Worm (Caenorhabditis elegans) whole organism, L3 larva: Measurements from ENCODE around the gene W06D12.6.
A peak's percentile ranks its signal among the peaks of the same experiment; 100 is the strongest.

ENCODE experiments used
- R02D3.7 ChIP-seq: fragments of 150-350 bp; optimal IDR thresholded peaks from 2 replicates; lab custom pipeline; 2014; ENCODE audit warnings: missing biosample characterization, missing genetic modification characterization
- ZK546.5 ChIP-seq: sonication (generic microtip); optimal IDR thresholded peaks from 2 replicates; lab custom pipeline; 2017; ENCODE audit warnings: missing biosample characterization, missing genetic modification characterization
- aly-2 ChIP-seq: fragments of 150-350 bp; optimal IDR thresholded peaks from 2 replicates; lab custom pipeline; 2014; ENCODE audit warnings: missing biosample characterization, missing genetic modification characterization
- ceh-28 ChIP-seq: fragments of 150-350 bp; optimal IDR thresholded peaks from 2 replicates; lab custom pipeline; 2014; ENCODE audit warnings: missing biosample characterization, missing genetic modification reagents, missing genetic modification characterization
- ceh-9 ChIP-seq: sonication (generic microtip); optimal IDR thresholded peaks from 2 replicates; lab custom pipeline; 2018; ENCODE audit warnings: missing biosample characterization, missing genetic modification characterization
- daf-12 ChIP-seq: fragments of 150-350 bp; optimal IDR thresholded peaks from 2 replicates; lab custom pipeline; 2014; ENCODE audit warnings: missing biosample characterization, missing genetic modification reagents, missing genetic modification characterization
- egl-27 ChIP-seq: sonication (generic microtip); optimal IDR thresholded peaks from 4 replicates; lab custom pipeline; 2017; ENCODE audit warnings: missing biosample characterization, missing genetic modification reagents, missing genetic modification characterization
- egl-5 ChIP-seq: fragments of 150-350 bp; optimal IDR thresholded peaks from 2 replicates; lab custom pipeline; 2017; ENCODE audit warnings: missing biosample characterization, missing genetic modification reagents, missing genetic modification characterization, inconsistent platforms
- elt-1 ChIP-seq: fragments of 150-350 bp; optimal IDR thresholded peaks from 2 replicates; lab custom pipeline; 2014; ENCODE audit warnings: missing biosample characterization, missing genetic modification characterization
- elt-2 ChIP-seq: sonication (generic microtip); optimal IDR thresholded peaks from 2 replicates; lab custom pipeline; 2016; ENCODE audit warnings: missing genetic modification reagents, mild to moderate bottlenecking, missing genetic modification characterization, missing compliant biosample characterization
- fkh-10 ChIP-seq: sonication (generic microtip); optimal IDR thresholded peaks from 2 replicates; lab custom pipeline; 2017; ENCODE audit warnings: missing biosample characterization, missing genetic modification reagents, missing genetic modification characterization
- fos-1 ChIP-seq: fragments of 150-350 bp; optimal IDR thresholded peaks from 2 replicates; lab custom pipeline; 2014; ENCODE audit warnings: missing biosample characterization, missing genetic modification characterization
- hmg-11 ChIP-seq: sonication (generic microtip); optimal IDR thresholded peaks from 2 replicates; lab custom pipeline; 2016; ENCODE audit warnings: missing genetic modification characterization, missing compliant biosample characterization
- jun-1 ChIP-seq: fragments of 150-350 bp; optimal IDR thresholded peaks from 2 replicates; lab custom pipeline; 2014; ENCODE audit warnings: missing biosample characterization, missing genetic modification reagents, missing genetic modification characterization
- lin-15B ChIP-seq: fragments of 150-350 bp; optimal IDR thresholded peaks from 2 replicates; lab custom pipeline; 2014; ENCODE audit warnings: missing biosample characterization, missing genetic modification characterization
- lin-39 ChIP-seq: fragments of 150-350 bp; optimal IDR thresholded peaks from 2 replicates; lab custom pipeline; 2018; ENCODE audit warnings: missing biosample characterization, missing genetic modification reagents, missing genetic modification characterization
- lsy-12 ChIP-seq: sonication (generic microtip); optimal IDR thresholded peaks from 2 replicates; lab custom pipeline; 2016; ENCODE audit warnings: mild to moderate bottlenecking, missing genetic modification characterization, missing compliant biosample characterization
- mml-1 ChIP-seq: fragments of 150-350 bp; sonication (generic microtip); optimal IDR thresholded peaks from 3 replicates; lab custom pipeline; 2014; ENCODE audit warnings: missing biosample characterization, missing genetic modification characterization
- nhr-11 ChIP-seq: fragments of 150-350 bp; optimal IDR thresholded peaks from 2 replicates; lab custom pipeline; 2014; ENCODE audit warnings: missing biosample characterization, missing genetic modification characterization
- nhr-237 ChIP-seq: fragments of 150-350 bp; optimal IDR thresholded peaks from 2 replicates; lab custom pipeline; 2014; ENCODE audit warnings: missing biosample characterization, missing genetic modification characterization
- nhr-25 ChIP-seq: sonication (generic microtip); optimal IDR thresholded peaks from 2 replicates; lab custom pipeline; 2017; ENCODE audit warnings: missing biosample characterization, missing genetic modification characterization
- nhr-28 ChIP-seq: fragments of 150-350 bp; optimal IDR thresholded peaks from 2 replicates; lab custom pipeline; 2014; ENCODE audit warnings: missing biosample characterization, missing genetic modification characterization
- nhr-43 ChIP-seq: sonication (generic microtip); optimal IDR thresholded peaks from 2 replicates; lab custom pipeline; 2016; ENCODE audit warnings: mild to moderate bottlenecking, missing genetic modification characterization, missing compliant biosample characterization; ENCODE audit not compliant: poor library complexity, severe bottlenecking
- nhr-67 ChIP-seq: fragments of 150-350 bp; optimal IDR thresholded peaks from 2 replicates; lab custom pipeline; 2014; ENCODE audit warnings: missing biosample characterization, missing genetic modification characterization
- nhr-76 ChIP-seq: fragments of 150-350 bp; sonication (generic microtip); optimal IDR thresholded peaks from 5 replicates; lab custom pipeline; 2014; ENCODE audit warnings: missing biosample characterization, missing genetic modification characterization
- pha-4 ChIP-seq: fragments of 150-350 bp; optimal IDR thresholded peaks from 2 replicates; lab custom pipeline; 2014; ENCODE audit warnings: missing biosample characterization, missing genetic modification reagents, missing genetic modification characterization
- pqm-1 ChIP-seq: fragments of 150-350 bp; optimal IDR thresholded peaks from 2 replicates; lab custom pipeline; 2017; ENCODE audit warnings: missing biosample characterization, missing genetic modification characterization, inconsistent platforms
- sea-2 ChIP-seq: fragments of 150-350 bp; sonication (generic microtip); optimal IDR thresholded peaks from 4 replicates; lab custom pipeline; 2014; ENCODE audit warnings: missing biosample characterization, missing genetic modification reagents, missing genetic modification characterization
- skn-1 ChIP-seq: fragments of 150-350 bp; optimal IDR thresholded peaks from 2 replicates; lab custom pipeline; 2014; ENCODE audit warnings: missing biosample characterization, missing genetic modification characterization
- snpc-4 ChIP-seq: fragments of 150-350 bp; optimal IDR thresholded peaks from 2 replicates; lab custom pipeline; 2014; ENCODE audit warnings: missing biosample characterization, missing genetic modification characterization
- tbx-2 ChIP-seq: sonication (generic microtip); optimal IDR thresholded peaks from 2 replicates; lab custom pipeline; 2016; ENCODE audit warnings: mild to moderate bottlenecking, missing genetic modification characterization, missing compliant biosample characterization
- unc-62 ChIP-seq: fragments of 150-350 bp; sonication (generic microtip); optimal IDR thresholded peaks from 4 replicates; lab custom pipeline; 2014; ENCODE audit warnings: missing biosample characterization, missing genetic modification reagents, missing genetic modification characterization
- zag-1 ChIP-seq: fragments of 150-350 bp; optimal IDR thresholded peaks from 2 replicates; lab custom pipeline; 2014; ENCODE audit warnings: missing biosample characterization, missing genetic modification characterization
- ztf-11 ChIP-seq: fragments of 150-350 bp; optimal IDR thresholded peaks from 2 replicates; lab custom pipeline; 2014; ENCODE audit warnings: missing biosample characterization, missing genetic modification characterization
- ztf-4 ChIP-seq: fragments of 150-350 bp; optimal IDR thresholded peaks from 2 replicates; lab custom pipeline; 2014; ENCODE audit warnings: missing biosample characterization, missing genetic modification characterization

W06D12.6 gene

DNA sequence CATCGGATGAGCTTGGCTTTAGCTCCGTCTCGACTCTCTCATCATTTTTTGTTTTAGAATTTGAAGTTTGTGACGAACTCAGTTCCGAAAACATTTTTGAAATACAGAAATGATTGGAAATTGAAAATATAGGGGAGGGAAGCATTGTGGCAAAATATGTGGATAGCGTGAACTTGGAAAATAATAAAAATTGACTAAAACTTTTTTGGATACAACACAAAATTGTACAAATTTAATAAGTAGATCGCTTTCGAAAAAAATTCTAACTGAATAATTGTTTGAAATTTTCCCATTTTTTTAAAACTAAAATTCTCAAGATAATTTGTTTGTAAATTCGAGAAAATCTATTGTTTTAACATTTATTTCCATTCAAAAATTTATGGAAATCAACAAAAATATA is 22.2 kb upstream of the W06D12.6 start, which contains the start of gene F59A1.15:
F59A1.15 (minus strand) TSS at position 101 of the 400 bp plus-strand sequence.
- TF ChIP-seq nhr-28 (no peak), jun-1 (tag; lab: Kevin White, UChicago) (no peak), nhr-43 (no peak), R02D3.7 (tag; lab: Kevin White, UChicago) (no peak), egl-5 (tag; lab: Kevin White, UChicago) (no peak), daf-12 (tag; lab: Kevin White, UChicago) (no peak), elt-1 (tag; lab: Kevin White, UChicago) (no peak), fkh-10 (GFP tag; lab: Kevin White, UChicago) (no peak), ZK546.5 (no peak), nhr-25 (tag; lab: Kevin White, UChicago) (no peak), skn-1 (tag; lab: Kevin White, UChicago) (no peak), aly-2 (tag; lab: Kevin White, UChicago) (no peak), ceh-28 (tag; lab: Kevin White, UChicago) (no peak), pha-4 (tag; lab: Kevin White, UChicago) (no peak), tbx-2 (tag; lab: Kevin White, UChicago) (no peak)

ce11 chrV:17684857-17685256 is 21.1 kb upstream of the W06D12.6 start, which contains the start of the genes F59A1.16 and F59A1.6:
Gene F59A1.16 (minus strand): TSS chrV:17684957.
Gene F59A1.6 (plus strand): TSS chrV:17685141.
- no peak for TF ChIP-seq ceh-28 (tag; lab: Kevin White, UChicago)
- no peak for TF ChIP-seq lin-39 (tag; lab: Kevin White, UChicago)
- TF ChIP-seq skn-1 (tag; lab: Kevin White, UChicago): no peak
- no peak for TF ChIP-seq pqm-1 (tag; lab: Kevin White, UChicago)
- TF ChIP-seq nhr-237 (tag; lab: Kevin White, UChicago): no peak
- no peak for TF ChIP-seq elt-1 (tag; lab: Kevin White, UChicago)
- no peak for TF ChIP-seq snpc-4 (tag; lab: Kevin White, UChicago)
- no peak for TF ChIP-seq hmg-11 (tag; lab: Kevin White, UChicago)
- TF ChIP-seq, all 47 proteins: peak for 0

- TF ChIP-seq elt-1 (tag; lab: Kevin White, UChicago) (no peak), R02D3.7 (tag; lab: Kevin White, UChicago) (no peak), ceh-9 (tag; lab: Kevin White, UChicago) (no peak), pqm-1 (tag; lab: Kevin White, UChicago) (no peak), egl-27 (tag; lab: Kevin White, UChicago) (no peak), zag-1 (no peak), lin-15B (tag; lab: Kevin White, UChicago) (no peak)
Observed at ce11 chrV:17686852-17687251, 19.1 kb upstream of the W06D12.6 start, which contains the start of gene F59A1.18. Gene F59A1.18 (minus strand): TSS chrV:17686952.

ce11 chrV:17690922-17691321 is 15.0 kb upstream of the W06D12.6 start, which contains the start of gene F59A1.13:
Gene F59A1.13 (minus strand): TSS chrV:17691022.
- no peak for TF ChIP-seq nhr-67
- no peak for TF ChIP-seq nhr-28
- no peak for TF ChIP-seq nhr-11 (tag; lab: Kevin White, UChicago)
- TF ChIP-seq fos-1 (tag; lab: Kevin White, UChicago): no peak
- TF ChIP-seq ZK546.5: no peak
- no peak for TF ChIP-seq hmg-11 (tag; lab: Kevin White, UChicago)
- no peak for TF ChIP-seq pqm-1 (tag; lab: Kevin White, UChicago)
- TF ChIP-seq unc-62: no peak
- TF ChIP-seq nhr-76 (tag; lab: Kevin White, UChicago): no peak
- TF ChIP-seq sea-2 (GFP tag; lab: Kevin White, UChicago): no peak
- no peak for TF ChIP-seq mml-1
- TF ChIP-seq pha-4 (tag; lab: Kevin White, UChicago): no peak
- no peak for TF ChIP-seq lsy-12
- TF ChIP-seq, all 47 proteins: peak for 0

ce11 chrV:17694260-17694659 is 11.7 kb upstream of the W06D12.6 start:
- peak; percentile 47 for TF ChIP-seq elt-2 (tag; lab: Kevin White, UChicago)
- no peak for TF ChIP-seq ztf-11
- TF ChIP-seq ztf-4 (tag; lab: Kevin White, UChicago): no peak
- no peak for TF ChIP-seq skn-1 (tag; lab: Kevin White, UChicago)
